Worm (Caenorhabditis elegans): ENCODE results near the gene srw-139.

The srw-139 gene

DNA sequence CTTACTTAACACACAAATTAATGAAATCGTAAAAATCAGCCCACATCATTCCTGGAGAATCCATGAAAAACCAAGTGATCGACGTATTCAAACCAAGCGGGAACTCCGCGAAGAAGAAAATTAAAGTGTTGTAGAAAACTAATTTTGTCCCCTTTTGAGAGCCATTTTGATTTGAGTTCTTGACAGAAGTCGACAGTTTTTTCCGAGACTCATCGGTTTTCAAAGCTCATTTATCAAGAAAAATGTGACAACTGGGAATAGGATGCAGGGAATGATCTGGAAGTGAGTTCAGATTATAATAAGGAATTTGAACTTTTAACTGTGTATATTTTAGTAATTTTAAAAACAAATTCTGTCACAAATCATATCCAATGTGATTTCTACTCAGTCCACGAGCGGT, 26.2 kb upstream of the srw-139 start, which contains the start of gene srw-135:
srw-135 (minus strand) TSS at position 101 of the 400 bp plus-strand sequence.
- TF ChIP-seq unc-42 (tag; optimal IDR thresholded peaks at IDR 0.05) (no peak), ztf-16 (tag; optimal IDR thresholded peaks at IDR 0.05) (no peak), zip-5 (tag; optimal IDR thresholded peaks at IDR 0.05) (no peak)

DNA sequence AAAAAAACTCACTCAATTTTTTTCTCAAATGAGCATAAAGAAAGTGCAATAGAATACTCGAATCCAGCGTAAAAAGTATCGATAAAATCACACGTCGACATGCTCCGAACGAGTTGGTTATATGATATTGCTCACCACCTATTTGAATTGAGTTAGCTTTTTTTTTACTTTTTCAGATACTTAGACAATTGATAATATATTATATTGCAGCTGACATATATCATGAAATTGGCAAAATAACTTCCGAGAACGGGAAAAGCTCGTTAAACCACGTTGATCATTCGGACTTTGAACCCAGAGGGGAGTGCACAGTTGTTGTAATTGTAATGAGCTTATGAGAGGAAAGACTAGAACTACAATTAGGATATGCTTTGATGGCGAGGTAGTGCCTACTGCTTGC, 25.3 kb upstream of the srw-139 start, which contains the start of gene srw-136:
srw-136 (minus strand) TSS at position 101 of the 400 bp plus-strand sequence.
- no peak for TF ChIP-seq unc-42 (tag; optimal IDR thresholded peaks at IDR 0.05)
- TF ChIP-seq ceh-34 (tag; optimal IDR thresholded peaks at IDR 0.05), result no peak
- TF ChIP-seq ztf-16 (tag; optimal IDR thresholded peaks at IDR 0.05), result no peak
- TF ChIP-seq fax-1 (tag; optimal IDR thresholded peaks at IDR 0.05), result no peak
- no peak for TF ChIP-seq zip-5 (tag; optimal IDR thresholded peaks at IDR 0.05)
- no peak for TF ChIP-seq unc-86 (tag; optimal IDR thresholded peaks at IDR 0.05)
- TF ChIP-seq ceh-30 (tag; optimal IDR thresholded peaks at IDR 0.05), result no peak
- TF ChIP-seq pros-1 (tag; optimal IDR thresholded peaks at IDR 0.05), result no peak
- no peak for TF ChIP-seq elt-4 (tag; optimal IDR thresholded peaks at IDR 0.05)
- TF ChIP-seq sox-2 (GFP tag; IDR thresholded peaks at IDR 0.05), result no peak
- no peak for TF ChIP-seq ets-4 (tag; optimal IDR thresholded peaks at IDR 0.05)
- TF ChIP-seq T23F11.4 (GFP tag; optimal IDR thresholded peaks at IDR 0.05), result no peak
- no peak for TF ChIP-seq madf-2 (tag; optimal IDR thresholded peaks at IDR 0.05)

DNA sequence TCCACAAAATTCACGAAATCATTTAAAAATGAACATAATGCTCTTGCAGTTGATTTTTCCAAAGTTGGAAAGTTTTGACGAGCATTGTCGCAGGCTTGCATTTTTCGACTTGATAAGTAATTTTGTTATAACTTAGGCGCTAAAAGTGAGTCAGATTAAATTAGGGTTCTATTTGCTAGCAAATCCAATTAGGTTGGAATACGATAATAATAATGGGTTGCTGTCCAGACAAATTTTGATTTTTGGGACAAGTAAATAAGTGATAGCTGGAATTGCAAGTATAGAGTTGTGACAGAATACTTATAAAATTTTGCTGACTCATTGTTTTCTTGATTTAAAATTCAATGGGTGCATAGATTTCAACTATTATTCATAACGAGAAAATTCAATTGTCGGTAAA, 20.8 kb upstream of the srw-139 start, which contains the start of gene srw-112:
srw-112 (minus strand) TSS at position 101 of the 400 bp plus-strand sequence.
- TF ChIP-seq che-1 (tag; optimal IDR thresholded peaks at IDR 0.05), result no peak
- TF ChIP-seq ceh-2 (tag; optimal IDR thresholded peaks at IDR 0.05), result no peak
- TF ChIP-seq sdc-2 (tag; optimal IDR thresholded peaks at IDR 0.05), result no peak
- TF ChIP-seq ceh-14 (tag; optimal IDR thresholded peaks at IDR 0.05), result no peak
- no peak for TF ChIP-seq ceh-34 (tag; optimal IDR thresholded peaks at IDR 0.05)

DNA sequence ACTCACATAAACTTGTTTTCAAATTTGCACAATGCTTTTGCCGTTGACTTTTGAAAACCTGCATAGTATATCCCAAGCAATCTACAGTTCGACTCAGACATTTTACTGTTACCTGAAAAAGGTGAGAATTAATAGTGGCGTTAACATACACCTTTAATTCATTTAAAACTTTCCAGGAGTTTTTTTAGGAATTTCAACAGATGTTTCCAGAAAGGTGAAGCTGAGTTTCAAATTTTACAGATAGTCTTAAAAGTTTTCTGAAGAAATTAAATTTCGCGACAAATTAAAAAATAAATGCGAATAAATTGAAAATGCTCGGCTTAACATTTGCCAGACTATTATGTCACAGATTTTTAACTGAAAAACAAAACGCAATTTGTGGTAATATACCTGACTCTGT, 14.5 kb upstream of the srw-139 start, which contains the start of gene srw-119:
srw-119 (minus strand) TSS at position 101 of the 400 bp plus-strand sequence.
- TF ChIP-seq hlh-30 (tag; optimal IDR thresholded peaks at IDR 0.05; ENCODE audit: insufficient read depth) (no peak), pha-2 (tag; optimal IDR thresholded peaks at IDR 0.05) (no peak), lim-6 (tag; optimal IDR thresholded peaks at IDR 0.05) (no peak), Y22D7AL.16 (tag; optimal IDR thresholded peaks at IDR 0.05) (no peak), ceh-24 (tag; optimal IDR thresholded peaks at IDR 0.05) (no peak), fax-1 (tag; optimal IDR thresholded peaks at IDR 0.05) (no peak), pat-9 (tag; optimal IDR thresholded peaks at IDR 0.05) (no peak), dmd-4 (tag; optimal IDR thresholded peaks at IDR 0.05; ENCODE audit: borderline replicate concordance) (no peak), fkh-10 (GFP tag; optimal IDR thresholded peaks at IDR 0.05) (no peak), fkh-6 (tag; optimal IDR thresholded peaks at IDR 0.05) (no peak), tbx-2 (tag; optimal IDR thresholded peaks at IDR 0.05) (no peak)

DNA sequence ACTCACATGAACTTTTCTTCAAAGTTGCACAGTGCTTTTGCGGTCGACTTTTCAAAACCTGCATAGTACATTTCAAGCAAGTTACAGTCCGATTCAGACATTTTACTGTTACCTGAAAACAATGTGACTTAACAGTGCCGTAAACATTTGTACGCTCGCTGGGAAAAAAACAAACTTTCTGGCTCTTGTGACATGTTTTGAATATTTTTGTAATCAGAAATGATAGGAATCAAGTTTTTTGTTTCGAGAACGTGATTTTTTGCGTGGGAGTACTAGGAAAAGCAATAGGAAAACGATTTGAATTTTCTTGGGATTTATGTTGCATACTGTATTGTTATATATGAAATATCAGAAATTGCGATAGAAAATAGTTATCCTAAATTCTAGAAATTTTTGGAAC, 10.9 kb upstream of the srw-139 start, which contains the start of gene srw-120:
srw-120 (minus strand) TSS at position 101 of the 400 bp plus-strand sequence.
- TF ChIP-seq T23F11.4 (GFP tag; optimal IDR thresholded peaks at IDR 0.05) (no peak), ceh-6 (GFP tag; optimal IDR thresholded peaks at IDR 0.05) (no peak), fax-1 (tag; optimal IDR thresholded peaks at IDR 0.05) (no peak), K02D7.2 (tag; optimal IDR thresholded peaks at IDR 0.05) (no peak), pha-2 (tag; optimal IDR thresholded peaks at IDR 0.05) (no peak), elt-2 (tag; optimal IDR thresholded peaks at IDR 0.05) (no peak), K09A11.1 (tag; optimal IDR thresholded peaks at IDR 0.05; ENCODE audit: insufficient read depth) (no peak), mec-3 (tag; optimal IDR thresholded peaks at IDR 0.05; ENCODE audit: borderline replicate concordance) (no peak), ama-1 (optimal IDR thresholded peaks at IDR 0.05) (no peak), C08G9.2 (tag; optimal IDR thresholded peaks at IDR 0.05) (no peak), pha-4 (tag; optimal IDR thresholded peaks at IDR 0.05) (no peak), lim-6 (tag; optimal IDR thresholded peaks at IDR 0.05) (no peak), ahr-1 (tag; optimal IDR thresholded peaks at IDR 0.05) (no peak), ref-2 (tag; optimal IDR thresholded peaks at IDR 0.05) (no peak)

Measured in whole organism, late embryonic.